Fruit fly (Drosophila melanogaster): ENCODE measurements around the gene Pyroxd1.

The Pyroxd1 gene

DNA sequence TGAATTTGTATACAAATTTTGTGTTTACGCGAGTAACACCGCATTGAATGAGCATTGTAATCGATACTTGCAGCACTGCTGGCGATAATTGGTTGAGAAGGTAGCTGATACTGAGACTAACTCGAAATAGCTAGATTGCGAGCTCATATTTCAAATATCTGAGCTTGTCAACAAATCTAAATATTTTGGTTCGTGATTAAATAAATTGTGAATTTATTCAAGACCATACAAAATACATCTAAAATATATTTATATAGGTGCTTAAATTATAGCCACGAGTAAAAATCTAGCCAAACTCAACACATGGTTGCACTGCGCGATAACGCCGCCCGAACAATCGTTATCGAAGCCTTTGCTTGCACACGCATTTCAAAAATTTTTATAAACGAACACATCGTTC, 2.6 kb downstream of the Pyroxd1 start, which contains the start of the genes Taf13 and nesd (continued):
- peak; percentile 42 for TF ChIP-seq Meics (GFP tag; optimal IDR thresholded peaks at IDR 0.05)
- peak; percentile 51 for TF ChIP-seq CG7271 (tag; optimal IDR thresholded peaks at IDR 0.05)
- TF ChIP-seq Antp (GFP tag; optimal IDR thresholded peaks at IDR 0.05): no peak
- TF ChIP-seq CG3065 (GFP tag; optimal IDR thresholded peaks at IDR 0.05): no peak
- no peak for TF ChIP-seq disco-r (GFP tag; optimal IDR thresholded peaks at IDR 0.05)
- peak; percentile 0 for TF ChIP-seq CG9609 (GFP tag; optimal IDR thresholded peaks at IDR 0.05)
- TF ChIP-seq CG7357 (GFP tag; IDR thresholded peaks at IDR 0.05): no peak
- TF ChIP-seq Aef1 (GFP tag; IDR thresholded peaks at IDR 0.05): no peak
- TF ChIP-seq Camta (GFP tag; optimal IDR thresholded peaks at IDR 0.05): no peak
- TF ChIP-seq CG10959 (GFP tag; IDR thresholded peaks at IDR 0.05): no peak
- no peak for TF ChIP-seq peb (GFP tag; IDR thresholded peaks at IDR 0.05)
- TF ChIP-seq CG14014 (GFP tag; IDR thresholded peaks at IDR 0.05): no peak
- TF ChIP-seq danr (GFP tag; IDR thresholded peaks at IDR 0.05): no peak
- TF ChIP-seq lola (GFP tag; optimal IDR thresholded peaks at IDR 0.05): peak in 1 of 3 experiments; percentile 46
- no peak for TF ChIP-seq CG10431 (GFP tag; optimal IDR thresholded peaks at IDR 0.05)
- TF ChIP-seq sima (GFP tag; optimal IDR thresholded peaks at IDR 0.05): no peak
- TF ChIP-seq pzg (GFP tag; optimal IDR thresholded peaks at IDR 0.05): peak; percentile 76
- peak; percentile 35 for TF ChIP-seq CG18262 (tag; optimal IDR thresholded peaks at IDR 0.05)
- no peak for TF ChIP-seq Lpt (GFP tag; optimal IDR thresholded peaks at IDR 0.05)
- no peak for TF ChIP-seq CG5245 (GFP tag; optimal IDR thresholded peaks at IDR 0.05)
- TF ChIP-seq CG1647 (GFP tag; optimal IDR thresholded peaks at IDR 0.05): no peak
- TF ChIP-seq CG12299 (tag; optimal IDR thresholded peaks at IDR 0.05): no peak
- no peak for TF ChIP-seq CG9876 (GFP tag; optimal IDR thresholded peaks at IDR 0.05)
- TF ChIP-seq CG10543 (GFP tag; optimal IDR thresholded peaks at IDR 0.05): peak; percentile 32
- no peak for TF ChIP-seq Hr39 (optimal IDR thresholded peaks at IDR 0.05)
- TF ChIP-seq Nf-YC (tag; optimal IDR thresholded peaks at IDR 0.05): peak; percentile 61
- TF ChIP-seq stc (GFP tag; IDR thresholded peaks at IDR 0.05): no peak
- TF ChIP-seq dysf (GFP tag; IDR thresholded peaks at IDR 0.05): peak; percentile 44; the same call in 1 of the 3 replicates
- peak; percentile 30 for TF ChIP-seq tin (GFP tag; optimal IDR thresholded peaks at IDR 0.05)
- TF ChIP-seq Scr (GFP tag; IDR thresholded peaks at IDR 0.05; ENCODE audit: partially characterized antibody): peak; percentile 78
- TF ChIP-seq Bteb2 (GFP tag; optimal IDR thresholded peaks at IDR 0.05): no peak
- no peak for TF ChIP-seq CG12744 (GFP tag; optimal IDR thresholded peaks at IDR 0.05)
- TF ChIP-seq CG32767 (GFP tag; IDR thresholded peaks at IDR 0.05): peak; percentile 16; the same call in 1 of the 2 replicates
- TF ChIP-seq Jarid2 (GFP tag; optimal IDR thresholded peaks at IDR 0.05): no peak
- no peak for TF ChIP-seq croc (GFP tag; conservative IDR thresholded peaks at IDR 0.05)
- TF ChIP-seq CG9437 (GFP tag; optimal IDR thresholded peaks at IDR 0.05): peak; percentile 35
- no peak for TF ChIP-seq Atf-2 (GFP tag; optimal IDR thresholded peaks at IDR 0.05)
- TF ChIP-seq toy (GFP tag; IDR thresholded peaks at IDR 0.05): no peak
- no peak for TF ChIP-seq CG3726 (GFP tag; IDR thresholded peaks at IDR 0.05)
- TF ChIP-seq Lim3 (GFP tag; IDR thresholded peaks at IDR 0.05): no peak
- TF ChIP-seq Doc2 (GFP tag; IDR thresholded peaks at IDR 0.05): no peak
- TF ChIP-seq ase (GFP tag; IDR thresholded peaks at IDR 0.05): no peak
- peak; percentile 10 for TF ChIP-seq CG4854 (GFP tag; optimal IDR thresholded peaks at IDR 0.05)
- TF ChIP-seq org-1 (GFP tag; optimal IDR thresholded peaks at IDR 0.05): no peak
- TF ChIP-seq CG7372 (GFP tag; IDR thresholded peaks at IDR 0.05): no peak
- peak; percentile 20 for TF ChIP-seq CG4820 (GFP tag; optimal IDR thresholded peaks at IDR 0.05)
- peak; percentile 85 for TF ChIP-seq BEAF-32 (GFP tag; optimal IDR thresholded peaks at IDR 0.05)
- TF ChIP-seq CG12155 (GFP tag; optimal IDR thresholded peaks at IDR 0.05): peak; percentile 28
- TF ChIP-seq Blimp-1 (GFP tag; optimal IDR thresholded peaks at IDR 0.05): no peak
- no peak for TF ChIP-seq schlank (tag; optimal IDR thresholded peaks at IDR 0.05)
- TF ChIP-seq esg (GFP tag; conservative IDR thresholded peaks at IDR 0.05): no peak
- TF ChIP-seq C15 (GFP tag; IDR thresholded peaks at IDR 0.05): no peak
- peak; percentile 77 for TF ChIP-seq CG17361 (GFP tag; IDR thresholded peaks at IDR 0.05)
